Fruit fly (Drosophila melanogaster) S2 (cell line): ENCODE measurements around the gene mthl14.

Experiments
- CG8478 ChIP-seq: fragments of >200 bp; optimal IDR thresholded peaks from 2 replicates; lab custom pipeline; 2018
- CTCF ChIP-seq, 2 experiments: fragments of >200 bp; optimal IDR thresholded peaks; 2 replicates each; lab custom pipeline; 2018

dm6 chr3L:203536-204135, 43.7 kb upstream of the mthl14 start, which contains the start of gene NitFhit:
- no peak for TF ChIP-seq CTCF (optimal IDR thresholded peaks at IDR 0.05; lab: Kevin White, UChicago)
- TF ChIP-seq CG8478 (lab: Kevin White, UChicago), result no peak
